Worm (Caenorhabditis elegans): ENCODE results near the gene D2021.4.
"Not testable (repeated sequence)": the region's sequence is repeated elsewhere in the genome, so short reads cannot be mapped to it uniquely, and the experiment has no call there.

The D2021.4 gene

DNA sequence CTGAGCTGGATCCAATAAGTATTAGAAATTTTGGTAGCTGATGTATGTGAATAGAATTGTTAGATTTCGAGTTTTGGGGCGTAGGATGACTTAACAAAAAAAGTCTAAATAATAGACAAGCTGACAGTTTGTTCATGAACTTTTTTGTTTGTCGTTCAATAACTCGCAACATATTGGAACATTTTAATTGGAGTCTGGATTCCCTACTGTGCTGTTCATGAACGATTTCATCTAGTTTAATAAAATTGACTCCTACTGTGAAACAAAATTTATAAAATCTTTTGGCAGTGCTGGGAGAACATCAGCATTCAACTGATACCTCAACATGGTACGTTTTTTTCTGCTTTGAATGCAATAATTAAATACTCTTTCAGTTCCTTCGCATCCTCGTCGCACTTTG, 7.3 kb downstream of the D2021.4 start, which contains the start of gene nspc-7:
Gene nspc-7 (plus strand): TSS at position 301 of the 400 bp plus-strand sequence.
- not testable (repeated sequence) for TF ChIP-seq nhr-25 (tag; optimal IDR thresholded peaks at IDR 0.05); ceh-16 (tag; optimal IDR thresholded peaks at IDR 0.05); ama-1 (optimal IDR thresholded peaks at IDR 0.05)

- not testable (repeated sequence) for TF ChIP-seq F13H6.1 (tag; optimal IDR thresholded peaks at IDR 0.05); sem-4 (tag; optimal IDR thresholded peaks at IDR 0.05); blmp-1 (tag; optimal IDR thresholded peaks at IDR 0.05; ENCODE audit: insufficient read depth)
These were observed 10.6 kb downstream of the D2021.4 start, which contains the start of the genes nspc-4 and nspc-5 for ce11 chrX:8538262-8538776. nspc-4 (minus strand) TSS chrX:8538362. nspc-5 (plus strand) TSS chrX:8538726.

- TF ChIP-seq ama-1 (optimal IDR thresholded peaks at IDR 0.05) = no peak
- no peak for TF ChIP-seq nhr-129 (tag; optimal IDR thresholded peaks at IDR 0.05)
- no peak for TF ChIP-seq alr-1 (tag; optimal IDR thresholded peaks at IDR 0.05)
- no peak for TF ChIP-seq sem-4 (tag; optimal IDR thresholded peaks at IDR 0.05)
- no peak for TF ChIP-seq nhr-23 (tag; optimal IDR thresholded peaks at IDR 0.05)
- no peak for TF ChIP-seq snpc-4 (tag; optimal IDR thresholded peaks at IDR 0.05)
- TF ChIP-seq sma-3 (GFP tag; optimal IDR thresholded peaks at IDR 0.05) = no peak
- TF ChIP-seq nhr-237 (tag; optimal IDR thresholded peaks at IDR 0.05) = no peak
- TF ChIP-seq lin-11 (tag; optimal IDR thresholded peaks at IDR 0.05) = no peak
- TF ChIP-seq peb-1 (tag; optimal IDR thresholded peaks at IDR 0.05) = no peak
- TF ChIP-seq nhr-10 (tag; optimal IDR thresholded peaks at IDR 0.05) = no peak
- no peak for TF ChIP-seq nhr-25 (tag; optimal IDR thresholded peaks at IDR 0.05)
- TF ChIP-seq gmeb-1 (tag; optimal IDR thresholded peaks at IDR 0.05) = no peak
- no peak for TF ChIP-seq egl-27 (tag; optimal IDR thresholded peaks at IDR 0.05)
- TF ChIP-seq elt-3 (tag; optimal IDR thresholded peaks at IDR 0.05) = no peak
- no peak for TF ChIP-seq unc-55 (GFP tag; optimal IDR thresholded peaks at IDR 0.05)
- no peak for TF ChIP-seq zag-1 (tag; optimal IDR thresholded peaks at IDR 0.05)
- TF ChIP-seq blmp-1 (tag; optimal IDR thresholded peaks at IDR 0.05; ENCODE audit: insufficient read depth) = no peak
These were observed 12.1 kb downstream of the D2021.4 start, which contains the start of gene nspc-3 for ce11 chrX:8536791-8537190. nspc-3 (plus strand) TSS chrX:8537091.

DNA sequence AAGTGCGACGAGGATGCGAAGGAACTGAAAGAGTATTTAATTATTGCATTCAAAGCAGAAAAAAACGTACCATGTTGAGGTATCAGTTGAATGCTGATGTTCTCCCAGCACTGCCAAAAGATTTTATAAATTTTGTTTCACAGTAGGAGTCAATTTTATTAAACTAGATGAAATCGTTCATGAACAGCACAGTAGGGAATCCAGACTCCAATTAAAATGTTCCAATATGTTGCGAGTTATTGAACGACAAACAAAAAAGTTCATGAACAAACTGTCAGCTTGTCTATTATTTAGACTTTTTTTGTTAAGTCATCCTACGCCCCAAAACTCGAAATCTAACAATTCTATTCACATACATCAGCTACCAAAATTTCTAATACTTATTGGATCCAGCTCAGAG, 13.9 kb downstream of the D2021.4 start, which contains the start of gene nspc-1:
Gene nspc-1 (minus strand): TSS at position 101 of the 400 bp plus-strand sequence.
- TF ChIP-seq ztf-11, sem-4, unc-39 (tag; optimal IDR thresholded peaks at IDR 0.05): not testable (repeated sequence)

- TF ChIP-seq nhr-237 (tag; optimal IDR thresholded peaks at IDR 0.05) (no peak), unc-62 (GFP tag; optimal IDR thresholded peaks at IDR 0.05) (no peak), gmeb-1 (tag; optimal IDR thresholded peaks at IDR 0.05) (no peak), zag-1 (tag; optimal IDR thresholded peaks at IDR 0.05) (no peak), F13H6.1 (tag; optimal IDR thresholded peaks at IDR 0.05) (no peak), blmp-1 (tag; optimal IDR thresholded peaks at IDR 0.05; ENCODE audit: insufficient read depth) (no peak), R02D3.7 (tag; optimal IDR thresholded peaks at IDR 0.05) (no peak), ztf-4 (tag; optimal IDR thresholded peaks at IDR 0.05) (no peak), ZK546.5 (tag; optimal IDR thresholded peaks at IDR 0.05) (no peak), lin-11 (tag; optimal IDR thresholded peaks at IDR 0.05) (no peak), nhr-129 (tag; optimal IDR thresholded peaks at IDR 0.05) (no peak), Y55F3AM.14 (GFP tag; optimal IDR thresholded peaks at IDR 0.05) (no peak), lin-39 (tag; optimal IDR thresholded peaks at IDR 0.05) (no peak), mdl-1 (tag; optimal IDR thresholded peaks at IDR 0.05) (no peak), C34F6.9 (tag; optimal IDR thresholded peaks at IDR 0.05) (no peak), peb-1 (tag; optimal IDR thresholded peaks at IDR 0.05) (no peak)
These were observed 20.9 kb downstream of the D2021.4 start, which contains the start of gene flp-5 for ce11 chrX:8527950-8528349. flp-5 (plus strand) TSS chrX:8528250.

ce11 chrX:8523000-8523399, 25.9 kb downstream of the D2021.4 start:
- no peak for TF ChIP-seq mbf-1 (tag; optimal IDR thresholded peaks at IDR 0.05)
- no peak for TF ChIP-seq F13H6.1 (tag; optimal IDR thresholded peaks at IDR 0.05)
- TF ChIP-seq nhr-10 (tag; optimal IDR thresholded peaks at IDR 0.05) = no peak
- no peak for TF ChIP-seq unc-62 (GFP tag; optimal IDR thresholded peaks at IDR 0.05)
- TF ChIP-seq nhr-77 (tag; optimal IDR thresholded peaks at IDR 0.05) = no peak
- TF ChIP-seq ceh-16 (tag; optimal IDR thresholded peaks at IDR 0.05) = no peak
- TF ChIP-seq elt-3 (tag; optimal IDR thresholded peaks at IDR 0.05) = no peak
- no peak for TF ChIP-seq ama-1 (optimal IDR thresholded peaks at IDR 0.05)
- TF ChIP-seq nhr-23 (tag; optimal IDR thresholded peaks at IDR 0.05) = no peak
- TF ChIP-seq aly-2 (tag; optimal IDR thresholded peaks at IDR 0.05) = no peak
- TF ChIP-seq alr-1 (tag; optimal IDR thresholded peaks at IDR 0.05) = no peak
- TF ChIP-seq peb-1 (tag; optimal IDR thresholded peaks at IDR 0.05) = no peak
- TF ChIP-seq sem-4 (tag; optimal IDR thresholded peaks at IDR 0.05) = no peak
- TF ChIP-seq R02D3.7 (tag; optimal IDR thresholded peaks at IDR 0.05) = no peak
- TF ChIP-seq mdl-1 (tag; optimal IDR thresholded peaks at IDR 0.05) = no peak
- TF ChIP-seq blmp-1 (tag; optimal IDR thresholded peaks at IDR 0.05; ENCODE audit: insufficient read depth) = no peak
- no peak for TF ChIP-seq nhr-11 (tag; optimal IDR thresholded peaks at IDR 0.05)

Measured in whole organism, L2 larva.